Fruit fly (Drosophila melanogaster) whole organism, embryonic: Measurements from ENCODE around the gene Osbp.

ENCODE experiments used
- Abd-B ChIP-seq: fragments of 200-800 bp; sonication (Bioruptor generic); optimal IDR thresholded peaks from 2 replicates; lab custom pipeline; 2018; ENCODE audit warnings: missing biosample characterization, mild to moderate bottlenecking, missing genetic modification characterization, moderate library complexity
- Ada2b ChIP-seq: fragments of 200-800 bp; sonication (Bioruptor generic); IDR thresholded peaks from 2 replicates; pipeline ENCODE4 v1.3.6; 2022; ENCODE audit warnings: missing biosample characterization, missing genetic modification characterization
- CG10267 ChIP-seq: fragments of 200-800 bp; sonication (Bioruptor generic); optimal IDR thresholded peaks from 2 replicates; lab custom pipeline; 2018; ENCODE audit warnings: missing biosample characterization, mild to moderate bottlenecking, missing genetic modification characterization, moderate library complexity
- CG11093 ChIP-seq: fragments of 200-800 bp; sonication (Bioruptor generic); IDR thresholded peaks from 3 replicates; pipeline ENCODE4 v1.3.6; 2022; ENCODE audit warnings: missing biosample characterization, missing genetic modification characterization
- CG11696 ChIP-seq: fragments of 200-800 bp; sonication (Bioruptor generic); IDR thresholded peaks from 2 replicates; pipeline ENCODE4 v1.3.6; 2022; ENCODE audit warnings: missing biosample characterization, missing genetic modification characterization
- CG12236 ChIP-seq: fragments of 200-800 bp; sonication (Bioruptor generic); optimal IDR thresholded peaks from 2 replicates; lab custom pipeline; 2016; ENCODE audit warnings: missing biosample characterization, missing genetic modification characterization
- CG13123 ChIP-seq: fragments of 200-800 bp; sonication (Bioruptor generic); optimal IDR thresholded peaks from 2 replicates; lab custom pipeline; 2016; ENCODE audit warnings: missing biosample characterization, missing genetic modification characterization
- CG15696 ChIP-seq: fragments of 200-800 bp; sonication (Bioruptor generic); optimal IDR thresholded peaks from 2 replicates; lab custom pipeline; 2019; ENCODE audit warnings: missing biosample characterization, mild to moderate bottlenecking, missing genetic modification characterization, moderate library complexity
- CG1792 ChIP-seq: fragments of 200-800 bp; sonication (Bioruptor generic); optimal IDR thresholded peaks from 2 replicates; lab custom pipeline; 2016; ENCODE audit warnings: missing biosample characterization, missing genetic modification characterization
- CG18011 ChIP-seq: fragments of 200-800 bp; sonication (Bioruptor generic); optimal IDR thresholded peaks from 2 replicates; lab custom pipeline; 2017; ENCODE audit warnings: missing biosample characterization, missing genetic modification characterization, mild to moderate bottlenecking, moderate library complexity, missing genotype
- CG2116 ChIP-seq: fragments of 200-800 bp; sonication (Bioruptor generic); optimal IDR thresholded peaks from 3 replicates; lab custom pipeline; 2018; ENCODE audit warnings: missing biosample characterization, mild to moderate bottlenecking, missing genetic modification characterization
- CG2129 ChIP-seq: fragments of 200-800 bp; sonication (Bioruptor generic); IDR thresholded peaks from 2 replicates; pipeline ENCODE4 v1.3.6; 2022; ENCODE audit warnings: missing biosample characterization, missing genetic modification characterization; ENCODE audit not compliant: partially characterized antibody
- CG31224 ChIP-seq: fragments of 200-800 bp; sonication (Bioruptor generic); IDR thresholded peaks from 2 replicates; pipeline ENCODE4 v1.3.6; 2022; ENCODE audit warnings: missing biosample characterization, missing genetic modification characterization
- CG31441 ChIP-seq: fragments of 200-800 bp; sonication (Bioruptor generic); IDR thresholded peaks from 2 replicates; pipeline ENCODE4 v1.3.6; 2022; ENCODE audit warnings: missing biosample characterization, missing genetic modification characterization
- CG3163 ChIP-seq: fragments of 200-800 bp; sonication (Bioruptor generic); optimal IDR thresholded peaks from 3 replicates; lab custom pipeline; 2016; ENCODE audit warnings: missing biosample characterization, missing genetic modification characterization
- CG3726 ChIP-seq: fragments of 200-800 bp; sonication (Bioruptor generic); IDR thresholded peaks from 3 replicates; pipeline ENCODE4, ENCODE4 v1.3.6; 2022; ENCODE audit warnings: missing biosample characterization, missing genetic modification characterization
- CG3995 ChIP-seq: fragments of 200-800 bp; sonication (Bioruptor generic); optimal IDR thresholded peaks from 3 replicates; lab custom pipeline; 2016; ENCODE audit warnings: missing biosample characterization, missing genetic modification characterization
- CG4424 ChIP-seq: fragments of 200-800 bp; sonication (Bioruptor generic); optimal IDR thresholded peaks from 3 replicates; lab custom pipeline; 2016; ENCODE audit warnings: missing biosample characterization, missing genetic modification characterization
- CG6689 ChIP-seq: fragments of 200-800 bp; sonication (Bioruptor generic); IDR thresholded peaks from 2 replicates; pipeline ENCODE4 v1.3.6; 2022; ENCODE audit warnings: missing biosample characterization, missing genetic modification characterization
- CHES-1-like ChIP-seq: fragments of 200-800 bp; sonication (Bioruptor generic); optimal IDR thresholded peaks from 2 replicates; lab custom pipeline; 2016; ENCODE audit warnings: missing biosample characterization, missing genetic modification characterization
- CkIIα-i1 ChIP-seq: fragments of 200-800 bp; sonication (Bioruptor generic); IDR thresholded peaks from 2 replicates; pipeline ENCODE4 v1.3.6; 2022; ENCODE audit warnings: missing biosample characterization, missing genetic modification characterization
- Dip3 ChIP-seq: fragments of 200-800 bp; sonication (Bioruptor generic); optimal IDR thresholded peaks from 3 replicates; lab custom pipeline; 2016; ENCODE audit warnings: missing biosample characterization, missing genetic modification characterization
- Dp ChIP-seq: fragments of 200-800 bp; sonication (Bioruptor generic); optimal IDR thresholded peaks from 2 replicates; lab custom pipeline; 2018; ENCODE audit warnings: missing biosample characterization, mild to moderate bottlenecking, missing genetic modification characterization, moderate library complexity
- Fer1 ChIP-seq: fragments of 200-800 bp; sonication (Bioruptor generic); optimal IDR thresholded peaks from 2 replicates; lab custom pipeline; 2017; ENCODE audit warnings: missing biosample characterization, mild to moderate bottlenecking, missing genetic modification characterization
- Hr3 ChIP-seq: fragments of 200-800 bp; sonication (Bioruptor generic); optimal IDR thresholded peaks from 3 replicates; lab custom pipeline; 2016; ENCODE audit warnings: missing biosample characterization, missing genetic modification characterization
- MBD-R2 ChIP-seq: fragments of 200-800 bp; sonication (Bioruptor generic); IDR thresholded peaks from 2 replicates; pipeline ENCODE4 v1.3.6; 2022; ENCODE audit warnings: missing biosample characterization, missing genetic modification characterization
- Sry-β ChIP-seq: fragments of 200-800 bp; sonication (Bioruptor generic); optimal IDR thresholded peaks from 2 replicates; lab custom pipeline; 2018; ENCODE audit warnings: missing biosample characterization, mild to moderate bottlenecking, missing genetic modification characterization, moderate library complexity
- Stat92E ChIP-seq, 3 experiments: fragments of >200 bp in 2 of 3; fragments of 200-800 bp in 1 of 3; sonication (Bioruptor generic) in 1 of 3; optimal IDR thresholded peaks; 2 replicates each; lab custom pipeline; 2017 to 2019; ENCODE audit warnings: missing biosample characterization in 3 of 3, missing genetic modification characterization in 3 of 3, mild to moderate bottlenecking in 1 of 3, moderate library complexity in 1 of 3
- Tbp ChIP-seq: fragments of >200 bp; optimal IDR thresholded peaks from 2 replicates; lab custom pipeline; 2018; ENCODE audit warnings: missing biosample characterization, missing genetic modification characterization
- Vsx1 ChIP-seq: fragments of 200-800 bp; sonication (Bioruptor generic); optimal IDR thresholded peaks from 2 replicates; lab custom pipeline; 2017; ENCODE audit warnings: missing biosample characterization, mild to moderate bottlenecking, missing genetic modification characterization, missing genetic modification reagents
- ab ChIP-seq: fragments of 200-800 bp; sonication (Bioruptor generic); optimal IDR thresholded peaks from 2 replicates; lab custom pipeline; 2016; ENCODE audit warnings: missing biosample characterization, missing genetic modification characterization
- cg ChIP-seq: fragments of 200-800 bp; sonication (Bioruptor generic); optimal IDR thresholded peaks from 3 replicates; lab custom pipeline; 2019; ENCODE audit warnings: missing biosample characterization, mild to moderate bottlenecking, missing genetic modification characterization, moderate library complexity
- chm ChIP-seq: fragments of 200-800 bp; sonication (Bioruptor generic); IDR thresholded peaks from 2 replicates; pipeline ENCODE4 v1.3.6; 2022; ENCODE audit warnings: missing biosample characterization, missing genetic modification characterization
- ci ChIP-seq: fragments of 200-800 bp; sonication (Bioruptor generic); IDR thresholded peaks from 3 replicates; pipeline ENCODE4 v1.3.6; 2022; ENCODE audit warnings: missing biosample characterization, missing genetic modification characterization
- da ChIP-seq: fragments of 200-800 bp; sonication (Bioruptor generic); optimal IDR thresholded peaks from 2 replicates; lab custom pipeline; 2016; ENCODE audit warnings: missing biosample characterization, missing genetic modification characterization
- dati ChIP-seq: fragments of 200-800 bp; sonication (Bioruptor generic); IDR thresholded peaks from 2 replicates; pipeline ENCODE4 v1.3.6; 2022; ENCODE audit warnings: missing biosample characterization, missing genetic modification characterization
- exex ChIP-seq: fragments of 200-800 bp; sonication (Bioruptor generic); optimal IDR thresholded peaks from 4 replicates; lab custom pipeline; 2018; ENCODE audit warnings: missing biosample characterization, mild to moderate bottlenecking, missing genetic modification characterization, moderate library complexity
- fru ChIP-seq: fragments of >200 bp; optimal IDR thresholded peaks from 2 replicates; lab custom pipeline; 2017
- gfzf ChIP-seq: fragments of 200-800 bp; sonication (Bioruptor generic); optimal IDR thresholded peaks from 2 replicates; lab custom pipeline; 2016; ENCODE audit warnings: missing biosample characterization, mild to moderate bottlenecking, missing genetic modification characterization, moderate library complexity
- odd ChIP-seq: fragments of 200-800 bp; sonication (Bioruptor generic); optimal IDR thresholded peaks from 2 replicates; lab custom pipeline; 2017; ENCODE audit warnings: missing biosample characterization, mild to moderate bottlenecking, missing genetic modification characterization
- prd ChIP-seq, 3 experiments: fragments of >200 bp in 2 of 3; fragments of 200-800 bp in 1 of 3; sonication (Bioruptor generic) in 1 of 3; optimal IDR thresholded peaks in 2 of 3; IDR thresholded peaks in 1 of 3; 2 replicates in 2 of 3; 3 replicates in 1 of 3; pipeline versions ENCODE4 v1.3.6 to Lab custom; 2017 to 2022; ENCODE audit warnings: missing biosample characterization in 1 of 3, missing genetic modification characterization in 1 of 3
- run ChIP-seq: fragments of 200-800 bp; sonication (Bioruptor generic); optimal IDR thresholded peaks from 3 replicates; lab custom pipeline; 2018; ENCODE audit warnings: missing biosample characterization, mild to moderate bottlenecking, missing genetic modification characterization
- seq ChIP-seq: fragments of 200-800 bp; sonication (Bioruptor generic); IDR thresholded peaks from 2 replicates; pipeline ENCODE4 v1.3.6; 2022; ENCODE audit warnings: missing biosample characterization, missing genetic modification characterization
- slp2 ChIP-seq: fragments of 200-800 bp; sonication (Bioruptor generic); optimal IDR thresholded peaks from 2 replicates; lab custom pipeline; 2016; ENCODE audit warnings: missing biosample characterization, missing genetic modification characterization
- stwl ChIP-seq: fragments of 200-800 bp; sonication (Bioruptor generic); optimal IDR thresholded peaks from 3 replicates; lab custom pipeline; 2018; ENCODE audit warnings: missing biosample characterization, mild to moderate bottlenecking, missing genetic modification characterization, moderate library complexity
- tll ChIP-seq, 2 experiments: fragments of 200-800 bp in 1 of 2; fragments of >200 bp in 1 of 2; sonication (Bioruptor generic) in 1 of 2; optimal IDR thresholded peaks; 2 replicates each; lab custom pipeline; 2017 to 2019; ENCODE audit warnings: missing biosample characterization in 2 of 2, missing genetic modification characterization in 2 of 2, mild to moderate bottlenecking in 1 of 2, moderate library complexity in 1 of 2
- zfh1 ChIP-seq: fragments of 200-800 bp; sonication (Bioruptor generic); IDR thresholded peaks from 3 replicates; pipeline ENCODE4 v1.3.6; 2022; ENCODE audit warnings: missing biosample characterization, missing genetic modification characterization

Gene Osbp

DNA sequence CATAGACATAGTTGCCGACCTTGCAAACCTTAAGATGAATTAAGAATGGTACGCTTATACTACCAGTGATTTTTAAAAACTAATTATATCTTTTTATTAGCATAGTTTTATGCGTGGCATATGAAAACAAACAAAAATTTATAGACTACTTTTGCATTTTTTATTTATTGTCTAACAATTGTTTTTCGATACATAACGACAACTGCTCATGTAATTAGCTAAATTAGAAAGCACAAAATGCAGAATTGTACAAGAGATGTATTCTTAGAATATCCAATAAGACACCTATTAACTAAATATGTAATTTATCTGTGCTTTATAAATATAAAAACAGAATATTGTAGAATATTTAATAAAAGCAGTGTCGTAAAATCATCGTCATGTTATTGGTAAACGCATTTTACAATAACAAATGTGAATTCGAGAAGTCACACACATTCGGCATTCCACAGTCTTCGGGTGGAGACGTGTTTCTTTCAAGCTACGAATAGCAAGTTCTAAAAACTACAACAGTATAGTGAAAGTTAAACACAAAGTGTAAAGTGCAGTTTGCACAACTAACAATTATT, 11.2 kb downstream of the Osbp start:
- no peak for TF ChIP-seq Stat92E (GFP tag; optimal IDR thresholded peaks at IDR 0.05; lab: Kevin White, UChicago)
- TF ChIP-seq CkIIα-i1 (GFP tag; lab: Robert Waterston, UW), result no peak
- peak; percentile 94 for TF ChIP-seq CG3995 (GFP tag; lab: Kevin White, UChicago)
- TF ChIP-seq exex (tag; lab: Kevin White, UChicago), result peak; percentile 9
- TF ChIP-seq Sry-β, result peak; percentile 45
- TF ChIP-seq CG1792 (GFP tag; lab: Kevin White, UChicago), result no peak
- peak; percentile 80 for TF ChIP-seq Vsx1
- peak; percentile 43 for TF ChIP-seq CG31441 (GFP tag; lab: Robert Waterston, UW)
- peak; percentile 82 for TF ChIP-seq CG18011 (GFP tag; lab: Kevin White, UChicago)
- TF ChIP-seq, all 482 proteins: peak for 6

DNA sequence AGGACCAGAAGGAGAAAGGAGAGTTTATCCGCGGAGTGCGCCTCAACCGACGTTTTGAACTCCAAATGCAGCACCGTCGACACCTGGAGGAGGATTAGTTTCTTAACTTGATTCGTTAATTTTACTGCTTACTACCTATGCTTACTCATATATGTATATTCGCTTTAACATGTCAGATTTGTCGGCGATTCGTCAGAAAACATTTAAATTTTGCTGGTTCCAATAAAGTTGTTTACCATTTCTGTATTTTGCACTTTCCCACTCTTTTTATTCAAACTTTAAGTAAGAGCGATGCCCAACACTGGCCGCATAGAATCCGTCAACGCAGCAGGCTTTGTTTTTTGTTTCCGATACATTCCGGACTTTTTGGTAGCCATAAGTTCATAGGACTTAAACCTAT, 13.1 kb downstream of the Osbp start, which contains the start of gene Trf4-2:
Gene Trf4-2 (plus strand): TSS at position 301 of the 400 bp plus-strand sequence.
- no peak for TF ChIP-seq dati (GFP tag; lab: Robert Waterston, UW)
- peak; percentile 13 for TF ChIP-seq CG10267 (tag; lab: Kevin White, UChicago)
- TF ChIP-seq gfzf, result peak; percentile 6
- TF ChIP-seq stwl, result peak; percentile 67

DNA sequence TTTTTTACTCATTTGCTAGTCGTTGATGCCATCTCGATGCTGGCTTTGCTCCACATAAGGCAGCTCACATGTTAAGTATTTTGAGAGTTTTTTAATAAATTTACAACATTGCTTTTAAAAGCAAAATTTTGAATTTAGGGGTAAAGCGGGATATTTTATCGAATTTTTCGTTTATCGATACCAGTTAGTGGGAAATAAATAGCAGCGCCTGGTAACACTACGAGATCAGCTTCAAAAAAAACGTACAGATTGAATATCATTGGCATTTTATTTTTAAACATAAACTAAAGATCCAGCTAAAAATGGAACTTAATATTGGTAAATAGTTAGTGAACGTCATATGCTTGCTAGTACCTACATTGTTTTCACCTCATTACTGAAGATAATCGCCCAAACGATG, 15.8 kb downstream of the Osbp start, which contains the start of gene Mink:
Gene Mink (plus strand): TSS at position 204 of the 400 bp plus-strand sequence.
- TF ChIP-seq CG31224 (no peak), Fer1 (GFP tag; lab: Kevin White, UChicago) (no peak), CG4424 (GFP tag; lab: Kevin White, UChicago) (no peak), Dp (GFP tag; lab: Kevin White, UChicago) (peak; percentile 93), CG12236 (no peak), ab (GFP tag; lab: Kevin White, UChicago) (no peak), zfh1 (GFP tag; lab: Robert Waterston, UW) (no peak), chm (no peak), Hr3 (GFP tag; lab: Kevin White, UChicago) (no peak), ci (GFP tag; lab: Robert Waterston, UW) (no peak), Dip3 (no peak), slp2 (no peak), Abd-B (no peak), CG6689 (GFP tag; lab: Robert Waterston, UW) (no peak), fru (no peak), CHES-1-like (GFP tag; lab: Kevin White, UChicago) (no peak), CG3726 (GFP tag; lab: Robert Waterston, UW) (no peak), run (no peak), CG2129 (GFP tag; lab: Robert Waterston, UW) (no peak), CG11696 (GFP tag; lab: Robert Waterston, UW) (no peak), CG2116 (GFP tag; lab: Kevin White, UChicago) (peak; percentile 48), CG3163 (no peak), odd (GFP tag; lab: Kevin White, UChicago) (no peak), da (GFP tag; lab: Kevin White, UChicago) (no peak), seq (GFP tag; lab: Robert Waterston, UW) (no peak), CG13123 (GFP tag; lab: Kevin White, UChicago) (no peak), CkIIα-i1 (GFP tag; lab: Robert Waterston, UW) (no peak), prd (optimal IDR thresholded peaks at IDR 0.05; lab: Kevin White, UChicago) (no peak), prd (GFP tag; IDR thresholded peaks at IDR 0.05; lab: Robert Waterston, UW) (no peak), Ada2b (GFP tag; lab: Robert Waterston, UW) (no peak), tll (GFP tag; optimal IDR thresholded peaks at IDR 0.05; lab: Kevin White, UChicago) (no peak), Tbp (GFP tag; lab: Kevin White, UChicago) (no peak), cg (no peak), CG15696 (no peak), MBD-R2 (GFP tag; lab: Robert Waterston, UW) (peak; percentile 22; the same call in 1 of the 2 replicates), CG11093 (GFP tag; lab: Robert Waterston, UW) (no peak), Vsx1 (no peak)
